Worm (Caenorhabditis elegans): ENCODE measurements around the gene T11B7.2.

T11B7.2 gene

ce11 chrIV:8819471-8819870 lies 24.9 kb downstream of the T11B7.2 start:
- TF ChIP-seq ceh-91 (GFP tag; IDR thresholded peaks at IDR 0.05) (no peak), atf-7 (tag; optimal IDR thresholded peaks at IDR 0.05) (no peak), sptf-2 (GFP tag; optimal IDR thresholded peaks at IDR 0.05) (no peak), ztf-3 (GFP tag; optimal IDR thresholded peaks at IDR 0.05) (no peak), B0261.1 (tag; optimal IDR thresholded peaks at IDR 0.05) (no peak), nfya-1 (tag; optimal IDR thresholded peaks at IDR 0.05; ENCODE audit: borderline replicate concordance, insufficient read depth) (no peak), lin-26 (GFP tag; IDR thresholded peaks at IDR 0.05) (no peak), athp-1 (tag; optimal IDR thresholded peaks at IDR 0.05) (no peak), dpff-1 (tag; optimal IDR thresholded peaks at IDR 0.05) (no peak), ceh-40 (GFP tag; IDR thresholded peaks at IDR 0.05) (no peak), attf-3 (GFP tag; conservative IDR thresholded peaks at IDR 0.05) (no peak), F57A8.1 (GFP tag; optimal IDR thresholded peaks at IDR 0.05) (no peak), die-1 (tag; optimal IDR thresholded peaks at IDR 0.05) (no peak), egrh-3 (GFP tag; IDR thresholded peaks at IDR 0.05) (no peak)

DNA sequence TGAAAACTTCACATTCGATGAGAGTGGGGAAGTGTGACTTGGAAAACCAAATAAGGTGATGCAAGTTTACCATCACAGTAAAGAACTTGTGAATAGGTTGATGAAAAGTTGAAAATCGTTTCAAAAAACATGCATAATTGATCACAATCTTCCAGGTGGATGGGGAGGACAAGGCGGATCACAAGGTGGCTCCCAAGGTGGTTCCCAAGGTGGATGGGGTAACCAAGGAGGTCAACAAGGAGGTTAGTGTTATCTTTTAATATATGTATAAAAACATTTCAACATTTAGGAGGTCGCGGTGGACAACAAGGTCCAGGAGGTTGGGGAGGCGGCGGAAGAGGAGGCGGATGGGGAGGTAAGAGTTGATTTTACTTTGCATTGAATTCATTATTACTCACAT lies 26.7 kb downstream of the T11B7.2 start, which contains the start of gene T28C6.10:
Gene T28C6.10, plus strand, starts transcription at position 301 of the 400 bp plus-strand sequence.
- no peak for TF ChIP-seq F39B2.1 (GFP tag; IDR thresholded peaks at IDR 0.05)
- TF ChIP-seq ztf-6 (GFP tag; IDR thresholded peaks at IDR 0.05), result no peak
- TF ChIP-seq egl-18 (GFP tag; IDR thresholded peaks at IDR 0.05), result no peak
- no peak for TF ChIP-seq B0261.1 (tag; optimal IDR thresholded peaks at IDR 0.05)
- no peak for TF ChIP-seq T07F8.4 (tag; optimal IDR thresholded peaks at IDR 0.05)
- TF ChIP-seq let-526 (GFP tag; IDR thresholded peaks at IDR 0.05), result no peak
- no peak for TF ChIP-seq ceh-27 (GFP tag; optimal IDR thresholded peaks at IDR 0.05)
- TF ChIP-seq repo-1 (tag; optimal IDR thresholded peaks at IDR 0.05), result no peak
- TF ChIP-seq nhr-80 (tag; optimal IDR thresholded peaks at IDR 0.05), result no peak
- TF ChIP-seq chd-7 (tag; optimal IDR thresholded peaks at IDR 0.05), result no peak
- TF ChIP-seq lin-40 (tag; optimal IDR thresholded peaks at IDR 0.05), result no peak
- no peak for TF ChIP-seq madf-10 (tag; optimal IDR thresholded peaks at IDR 0.05)
- no peak for TF ChIP-seq mel-28 (tag; optimal IDR thresholded peaks at IDR 0.05; ENCODE audit: borderline replicate concordance)
- no peak for TF ChIP-seq ztf-3 (GFP tag; optimal IDR thresholded peaks at IDR 0.05)
- TF ChIP-seq snpc-1.3 (tag; optimal IDR thresholded peaks at IDR 0.05; ENCODE audit: insufficient read depth), result no peak
- TF ChIP-seq hmg-1.2 (GFP tag; IDR thresholded peaks at IDR 0.05), result no peak

DNA sequence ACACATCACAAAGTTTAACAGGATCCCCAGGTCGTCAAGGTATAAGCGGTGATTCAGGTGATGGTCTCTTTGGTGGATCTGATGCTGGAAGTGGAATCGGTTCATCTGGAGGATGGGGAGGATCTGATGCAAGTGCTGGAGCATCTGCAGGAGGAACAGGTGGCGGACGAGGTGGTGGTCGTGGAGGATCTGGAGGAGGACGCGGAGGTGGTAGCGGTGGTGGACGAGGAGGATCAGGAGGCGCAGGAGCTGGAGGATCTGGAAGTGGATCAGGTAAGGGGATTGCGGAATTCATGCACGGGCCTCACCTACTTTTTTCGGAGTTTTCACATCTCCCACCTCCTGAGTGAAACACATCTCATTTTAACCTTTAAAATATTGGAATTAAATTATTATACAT lies 27.7 kb downstream of the T11B7.2 start:
- TF ChIP-seq zim-3 (tag; optimal IDR thresholded peaks at IDR 0.05) (no peak), egrh-3 (GFP tag; IDR thresholded peaks at IDR 0.05) (peak; percentile 86)

- TF ChIP-seq Y53G8AR.9 (GFP tag; conservative IDR thresholded peaks at IDR 0.05) (no peak), unc-130 (GFP tag; optimal IDR thresholded peaks at IDR 0.05) (no peak), nfya-2 (GFP tag; IDR thresholded peaks at IDR 0.05) (no peak), ceh-79 (tag; optimal IDR thresholded peaks at IDR 0.05) (no peak), B0035.1 (tag; optimal IDR thresholded peaks at IDR 0.05) (no peak), lin-35 (GFP tag; optimal IDR thresholded peaks at IDR 0.05) (no peak), K11D2.4 (GFP tag; IDR thresholded peaks at IDR 0.05) (no peak), hlh-26 (GFP tag; conservative IDR thresholded peaks at IDR 0.05) (no peak), aptf-3 (GFP tag; IDR thresholded peaks at IDR 0.05) (no peak), bed-1 (GFP tag; IDR thresholded peaks at IDR 0.05) (no peak), cebp-1 (GFP tag; IDR thresholded peaks at IDR 0.05) (no peak), cebp-1 (tag; optimal IDR thresholded peaks at IDR 0.05) (no peak), nfya-1 (tag; optimal IDR thresholded peaks at IDR 0.05; ENCODE audit: borderline replicate concordance, insufficient read depth) (no peak), mcd-1 (GFP tag; IDR thresholded peaks at IDR 0.05) (no peak), lsy-27 (tag; optimal IDR thresholded peaks at IDR 0.05; ENCODE audit: borderline replicate concordance, insufficient read depth) (no peak), T26A5.8 (tag; optimal IDR thresholded peaks at IDR 0.05) (no peak)
These were observed 28.3 kb downstream of the T11B7.2 start, which contains the start of gene grsp-2 for ce11 chrIV:8816029-8816428. Gene grsp-2 (plus strand): TSS chrIV:8816329.
